Fruit fly (Drosophila melanogaster) whole organism, embryonic: ENCODE measurements around the gene CG42296.
A peak's percentile ranks its signal among the peaks of the same experiment; 100 is the strongest.

Experiments
- B-H2 ChIP-seq: fragments of 200-800 bp; sonication (Bioruptor generic); optimal IDR thresholded peaks from 2 replicates; lab custom pipeline; 2018; ENCODE audit warnings: missing biosample characterization, mild to moderate bottlenecking, missing genetic modification characterization
- CG10959 ChIP-seq: fragments of 200-800 bp; sonication (Bioruptor generic); IDR thresholded peaks from 2 replicates; pipeline ENCODE4 v1.3.6; 2022; ENCODE audit warnings: missing biosample characterization, missing genetic modification characterization
- CG11247 ChIP-seq: fragments of 200-800 bp; sonication (Bioruptor generic); IDR thresholded peaks from 2 replicates; pipeline ENCODE4 v1.3.6; 2022; ENCODE audit warnings: missing biosample characterization, missing genetic modification characterization
- CG11696 ChIP-seq: fragments of 200-800 bp; sonication (Bioruptor generic); IDR thresholded peaks from 2 replicates; pipeline ENCODE4 v1.3.6; 2022; ENCODE audit warnings: missing biosample characterization, missing genetic modification characterization
- CG12769 ChIP-seq: fragments of 200-800 bp; sonication (Bioruptor generic); optimal IDR thresholded peaks from 2 replicates; lab custom pipeline; 2019; ENCODE audit warnings: missing biosample characterization, mild to moderate bottlenecking, missing genetic modification characterization, moderate library complexity
- CG14667 ChIP-seq: fragments of 200-800 bp; sonication (Bioruptor generic); IDR thresholded peaks from 2 replicates; pipeline ENCODE4 v1.3.6; 2022; ENCODE audit warnings: missing biosample characterization, missing genetic modification characterization
- CG15269 ChIP-seq: fragments of 200-800 bp; sonication (Bioruptor generic); optimal IDR thresholded peaks from 2 replicates; lab custom pipeline; 2018; ENCODE audit warnings: missing biosample characterization, mild to moderate bottlenecking, missing genetic modification characterization, moderate library complexity
- CG1603 ChIP-seq: fragments of 200-800 bp; sonication (Bioruptor generic); optimal IDR thresholded peaks from 2 replicates; lab custom pipeline; 2019; ENCODE audit warnings: missing biosample characterization, mild to moderate bottlenecking, missing genetic modification characterization, moderate library complexity
- CG17328 ChIP-seq: fragments of 200-800 bp; sonication (Bioruptor generic); IDR thresholded peaks from 2 replicates; pipeline ENCODE4 v1.3.6; 2022; ENCODE audit warnings: missing biosample characterization, missing genetic modification characterization
- CG18599 ChIP-seq: fragments of 200-800 bp; sonication (Bioruptor generic); optimal IDR thresholded peaks from 3 replicates; lab custom pipeline; 2017; ENCODE audit warnings: missing biosample characterization, missing genetic modification characterization, mild to moderate bottlenecking, moderate library complexity, missing genetic modification reagents
- CG2202 ChIP-seq: fragments of 200-800 bp; sonication (Bioruptor generic); optimal IDR thresholded peaks from 2 replicates; lab custom pipeline; 2018; ENCODE audit warnings: missing biosample characterization, mild to moderate bottlenecking, missing genetic modification characterization
- CG2678 ChIP-seq: fragments of 200-800 bp; sonication (Bioruptor generic); optimal IDR thresholded peaks from 3 replicates; lab custom pipeline; 2019; ENCODE audit warnings: missing biosample characterization, mild to moderate bottlenecking, missing genetic modification characterization, moderate library complexity
- CG2875 ChIP-seq: fragments of 200-800 bp; sonication (Bioruptor generic); optimal IDR thresholded peaks from 2 replicates; lab custom pipeline; 2017; ENCODE audit warnings: missing biosample characterization, mild to moderate bottlenecking, missing genetic modification characterization, missing genetic modification reagents
- CG31388 ChIP-seq: fragments of 200-800 bp; sonication (Bioruptor generic); optimal IDR thresholded peaks from 2 replicates; lab custom pipeline; 2016; ENCODE audit warnings: missing biosample characterization, missing genetic modification characterization
- CG4360 ChIP-seq: fragments of 200-800 bp; sonication (Bioruptor generic); IDR thresholded peaks from 2 replicates; pipeline ENCODE4 v1.3.6; 2022; ENCODE audit warnings: missing biosample characterization, missing genetic modification characterization
- CG9437 ChIP-seq: fragments of 200-800 bp; sonication (Bioruptor generic); optimal IDR thresholded peaks from 2 replicates; lab custom pipeline; 2018; ENCODE audit warnings: missing biosample characterization, mild to moderate bottlenecking, missing genetic modification characterization
- Dref ChIP-seq: fragments of 200-800 bp; sonication (Bioruptor generic); IDR thresholded peaks from 2 replicates; pipeline ENCODE4 v1.3.6; 2022; ENCODE audit warnings: missing biosample characterization, missing genetic modification characterization
- E2f1 ChIP-seq: fragments of 200-800 bp; sonication (Bioruptor generic); IDR thresholded peaks from 2 replicates; pipeline ENCODE4 v1.3.6; 2022; ENCODE audit warnings: missing biosample characterization, missing genetic modification characterization
- Gug ChIP-seq: fragments of 200-800 bp; sonication (Bioruptor generic); IDR thresholded peaks from 4 replicates; pipeline ENCODE4 v1.3.6; 2022; ENCODE audit warnings: missing biosample characterization, missing genetic modification characterization
- Meics ChIP-seq: fragments of 200-800 bp; sonication (Bioruptor generic); optimal IDR thresholded peaks from 2 replicates; lab custom pipeline; 2017; ENCODE audit warnings: missing biosample characterization, mild to moderate bottlenecking, missing genetic modification characterization
- NC2β ChIP-seq: fragments of 200-800 bp; sonication (Bioruptor generic); optimal IDR thresholded peaks from 2 replicates; lab custom pipeline; 2016; ENCODE audit warnings: missing biosample characterization, missing genetic modification characterization
- Oli ChIP-seq: fragments of 200-800 bp; sonication (Bioruptor generic); optimal IDR thresholded peaks from 2 replicates; lab custom pipeline; 2018; ENCODE audit warnings: missing biosample characterization, mild to moderate bottlenecking, missing genetic modification characterization, moderate library complexity
- Optix ChIP-seq: fragments of 200-800 bp; sonication (Bioruptor generic); IDR thresholded peaks from 3 replicates; pipeline ENCODE4 v1.3.6; 2022; ENCODE audit warnings: missing biosample characterization, missing genetic modification characterization
- Ptx1 ChIP-seq: fragments of 200-800 bp; sonication (Bioruptor generic); IDR thresholded peaks from 2 replicates; pipeline ENCODE4 v1.3.6; 2022; ENCODE audit warnings: missing biosample characterization, missing genetic modification characterization
- Rfx ChIP-seq: fragments of 200-800 bp; sonication (Bioruptor generic); IDR thresholded peaks from 2 replicates; pipeline ENCODE4 v1.3.6; 2022; ENCODE audit warnings: missing biosample characterization, missing genetic modification characterization
- Scr ChIP-seq: fragments of 200-800 bp; sonication (Bioruptor generic); IDR thresholded peaks from 2 replicates; pipeline ENCODE4 v1.3.6; 2022; ENCODE audit warnings: missing biosample characterization, missing genetic modification characterization; ENCODE audit not compliant: partially characterized antibody
- YL-1 ChIP-seq: fragments of 200-800 bp; sonication (Bioruptor generic); optimal IDR thresholded peaks from 3 replicates; lab custom pipeline; 2017; ENCODE audit warnings: missing biosample characterization, mild to moderate bottlenecking, missing genetic modification characterization
- cato ChIP-seq: fragments of 200-800 bp; sonication (Bioruptor generic); optimal IDR thresholded peaks from 2 replicates; lab custom pipeline; 2016; ENCODE audit warnings: missing biosample characterization, missing genetic modification characterization, borderline replicate concordance
- dysf ChIP-seq: fragments of 200-800 bp; sonication (Bioruptor generic); IDR thresholded peaks from 3 replicates; pipeline ENCODE4 v1.3.6; 2022; ENCODE audit warnings: missing biosample characterization, missing genetic modification characterization
- emc ChIP-seq: fragments of 200-800 bp; sonication (Bioruptor generic); optimal IDR thresholded peaks from 2 replicates; lab custom pipeline; 2016; ENCODE audit warnings: missing biosample characterization, missing genetic modification characterization
- ftz-f1 ChIP-seq: fragments of 200-800 bp; sonication (Bioruptor generic); optimal IDR thresholded peaks from 2 replicates; lab custom pipeline; 2016; ENCODE audit warnings: missing biosample characterization, missing genetic modification characterization
- gt ChIP-seq: fragments of 200-800 bp; sonication (Bioruptor generic); IDR thresholded peaks from 2 replicates; pipeline ENCODE4 v1.3.6; 2022; ENCODE audit warnings: missing biosample characterization, missing genetic modification characterization
- her ChIP-seq: fragments of 200-800 bp; sonication (Bioruptor generic); optimal IDR thresholded peaks from 2 replicates; lab custom pipeline; 2016; ENCODE audit warnings: missing biosample characterization, missing genetic modification characterization
- inv ChIP-seq: fragments of 200-800 bp; sonication (Bioruptor generic); IDR thresholded peaks from 2 replicates; pipeline ENCODE4 v1.3.6; 2022; ENCODE audit warnings: missing biosample characterization, missing genetic modification characterization; ENCODE audit not compliant: partially characterized antibody
- kni ChIP-seq: fragments of 200-800 bp; sonication (Bioruptor generic); optimal IDR thresholded peaks from 3 replicates; lab custom pipeline; 2017; ENCODE audit warnings: mild to moderate bottlenecking, missing biosample characterization, missing genetic modification reagents, missing genetic modification characterization
- lov ChIP-seq, 2 experiments: fragments of 200-800 bp in 1 of 2; fragments of >200 bp in 1 of 2; sonication (Bioruptor generic) in 1 of 2; IDR thresholded peaks in 1 of 2; optimal IDR thresholded peaks in 1 of 2; 2 replicates in 1 of 2; 3 replicates in 1 of 2; pipeline versions ENCODE4 v1.3.6 to Lab custom; 2017 to 2022; ENCODE audit warnings: missing biosample characterization in 1 of 2, missing genetic modification characterization in 1 of 2
- odd ChIP-seq: fragments of 200-800 bp; sonication (Bioruptor generic); optimal IDR thresholded peaks from 2 replicates; lab custom pipeline; 2017; ENCODE audit warnings: missing biosample characterization, mild to moderate bottlenecking, missing genetic modification characterization
- otp ChIP-seq: fragments of 200-800 bp; sonication (Bioruptor generic); IDR thresholded peaks from 3 replicates; pipeline ENCODE4, ENCODE4 v1.3.6; 2022; ENCODE audit warnings: missing biosample characterization, missing genetic modification characterization
- pan ChIP-seq, 4 experiments: fragments of >200 bp in 3 of 4; fragments of 200-800 bp in 1 of 4; sonication (Bioruptor generic) in 1 of 4; optimal IDR thresholded peaks in 3 of 4; IDR thresholded peaks in 1 of 4; 2 replicates each; pipeline versions ENCODE4 v1.3.6 to Lab custom; 2017 to 2022; ENCODE audit warnings: missing biosample characterization in 2 of 4, missing genetic modification characterization in 2 of 4, mixed read lengths in 1 of 4
- pita ChIP-seq: fragments of 200-800 bp; sonication (Bioruptor generic); optimal IDR thresholded peaks from 2 replicates; lab custom pipeline; 2017; ENCODE audit warnings: missing biosample characterization, mild to moderate bottlenecking, missing genetic modification characterization
- prd ChIP-seq, 3 experiments: fragments of >200 bp in 2 of 3; fragments of 200-800 bp in 1 of 3; sonication (Bioruptor generic) in 1 of 3; optimal IDR thresholded peaks in 2 of 3; IDR thresholded peaks in 1 of 3; 2 replicates in 2 of 3; 3 replicates in 1 of 3; pipeline versions ENCODE4 v1.3.6 to Lab custom; 2017 to 2022; ENCODE audit warnings: missing biosample characterization in 1 of 3, missing genetic modification characterization in 1 of 3
- ranshi ChIP-seq: fragments of 200-800 bp; sonication (Bioruptor generic); IDR thresholded peaks from 2 replicates; pipeline ENCODE4 v1.3.6; 2022; ENCODE audit warnings: missing biosample characterization, missing genetic modification characterization
- repo ChIP-seq: fragments of 200-800 bp; sonication (Bioruptor generic); optimal IDR thresholded peaks from 2 replicates; lab custom pipeline; 2016; ENCODE audit warnings: missing biosample characterization, missing genetic modification characterization
- row ChIP-seq: fragments of 200-800 bp; sonication (Bioruptor generic); IDR thresholded peaks from 3 replicates; pipeline ENCODE4 v1.3.6; 2022; ENCODE audit warnings: missing biosample characterization, missing genetic modification characterization
- sens ChIP-seq: fragments of 200-800 bp; sonication (Bioruptor generic); peaks from one replicate; lab custom pipeline; 2016; ENCODE audit warnings: missing biosample characterization, missing genetic modification characterization
- sob ChIP-seq: fragments of 200-800 bp; sonication (Bioruptor generic); IDR thresholded peaks from 2 replicates; pipeline ENCODE4 v1.3.6; 2022; ENCODE audit warnings: missing biosample characterization, missing genetic modification characterization
- tna ChIP-seq: fragments of 200-800 bp; sonication (Bioruptor generic); IDR thresholded peaks from 2 replicates; pipeline ENCODE4 v1.3.6; 2022; ENCODE audit warnings: missing biosample characterization, missing genetic modification characterization; ENCODE audit not compliant: partially characterized antibody
- ttk ChIP-seq: fragments of 200-800 bp; sonication (Bioruptor generic); IDR thresholded peaks from 2 replicates; pipeline ENCODE4 v2.1.2; 2022; ENCODE audit warnings: missing biosample characterization, missing genetic modification characterization
- vvl ChIP-seq: fragments of 200-800 bp; sonication (Bioruptor generic); IDR thresholded peaks from 2 replicates; pipeline ENCODE4 v1.3.6; 2022; ENCODE audit warnings: missing biosample characterization, missing genetic modification characterization

CG42296 gene

dm6 chr2L:2084349-2084748 lies 48.5 kb upstream of the CG42296 start (continued):
- no peak for TF ChIP-seq YL-1 (GFP tag; lab: Kevin White, UChicago)
- TF ChIP-seq Oli (tag; lab: Kevin White, UChicago), result peak; percentile 32
- no peak for TF ChIP-seq pan (optimal IDR thresholded peaks at IDR 0.05; lab: Kevin White, UChicago)
- peak in 1 of 2 experiments; percentile 29 for TF ChIP-seq pan (GFP tag; optimal IDR thresholded peaks at IDR 0.05 in 1 of 2, IDR thresholded peaks at IDR 0.05 in 1 of 2)
- TF ChIP-seq Ptx1 (GFP tag; lab: Robert Waterston, UW), result peak; percentile 66
- TF ChIP-seq CG4360 (GFP tag; lab: Robert Waterston, UW), result 0 out of 2 replicates have a peak, but pooled peaks have one; percentile 33
- TF ChIP-seq CG15269 (tag; lab: Kevin White, UChicago), result peak; percentile 3
- TF ChIP-seq lov (optimal IDR thresholded peaks at IDR 0.05; lab: Kevin White, UChicago), result no peak
- 0 out of 3 replicates have a peak, but pooled peaks have one; percentile 43 for TF ChIP-seq lov (GFP tag; IDR thresholded peaks at IDR 0.05; lab: Robert Waterston, UW)
- TF ChIP-seq ttk (GFP tag; lab: Robert Waterston, UW), result peak; percentile 39; the same call in 1 of the 2 replicates
- TF ChIP-seq Dref (GFP tag; lab: Robert Waterston, UW), result no peak
- TF ChIP-seq her, result no peak
- TF ChIP-seq Rfx (GFP tag; lab: Robert Waterston, UW), result peak; percentile 45; the same call in 1 of the 2 replicates
- no peak for TF ChIP-seq B-H2 (GFP tag; lab: Kevin White, UChicago)
- no peak for TF ChIP-seq Scr (GFP tag; lab: Robert Waterston, UW)
- peak; percentile 56 for TF ChIP-seq CG1603 (tag; lab: Kevin White, UChicago)
- 0 out of 3 replicates have a peak, but pooled peaks have one; percentile 44 for TF ChIP-seq Optix (GFP tag; lab: Robert Waterston, UW)
- TF ChIP-seq kni, result no peak
- TF ChIP-seq inv (GFP tag; lab: Robert Waterston, UW), result no peak
- peak; percentile 81 for TF ChIP-seq CG11696 (GFP tag; lab: Robert Waterston, UW)
- TF ChIP-seq vvl (GFP tag; lab: Robert Waterston, UW), result 0 out of 2 replicates have a peak, but pooled peaks have one; percentile 20
- TF ChIP-seq sens (GFP tag; lab: Kevin White, UChicago), result no peak
- TF ChIP-seq Meics (GFP tag; lab: Kevin White, UChicago), result no peak
- TF ChIP-seq CG2875 (GFP tag; lab: Kevin White, UChicago), result no peak
- no peak for TF ChIP-seq cato (GFP tag; lab: Kevin White, UChicago)
- TF ChIP-seq sob (GFP tag; lab: Robert Waterston, UW), result peak; percentile 19; the same call in 1 of the 2 replicates
- TF ChIP-seq CG11247 (GFP tag; lab: Robert Waterston, UW), result no peak
- TF ChIP-seq pita, result no peak
- TF ChIP-seq CG10959, result no peak
- no peak for TF ChIP-seq odd
- TF ChIP-seq CG12769 (tag; lab: Kevin White, UChicago), result peak; percentile 32
- TF ChIP-seq CG31388, result no peak
- 0 out of 2 replicates have a peak, but pooled peaks have one; percentile 14 for TF ChIP-seq gt (GFP tag; lab: Robert Waterston, UW)
- peak; percentile 54; the same call in 1 of the 3 replicates for TF ChIP-seq dysf
- TF ChIP-seq ranshi (GFP tag; lab: Robert Waterston, UW), result peak; percentile 45; the same call in 1 of the 2 replicates
- TF ChIP-seq CG17328 (GFP tag; lab: Robert Waterston, UW), result 0 out of 2 replicates have a peak, but pooled peaks have one; percentile 22
- no peak for TF ChIP-seq CG9437
- no peak for TF ChIP-seq prd (optimal IDR thresholded peaks at IDR 0.05; lab: Kevin White, UChicago)
- TF ChIP-seq prd (GFP tag; IDR thresholded peaks at IDR 0.05; lab: Robert Waterston, UW), result peak; percentile 77
- peak; percentile 27; the same call in 1 of the 2 replicates for TF ChIP-seq E2f1 (GFP tag; lab: Robert Waterston, UW)
- no peak for TF ChIP-seq NC2β
- TF ChIP-seq repo (GFP tag; lab: Kevin White, UChicago), result no peak
- no peak for TF ChIP-seq emc (GFP tag; lab: Kevin White, UChicago)
- TF ChIP-seq otp (GFP tag; lab: Robert Waterston, UW), result no peak
- no peak for TF ChIP-seq CG2202 (tag; lab: Kevin White, UChicago)
- TF ChIP-seq CG18599 (GFP tag; lab: Kevin White, UChicago), result peak; percentile 3
- 0 out of 2 replicates have a peak, but pooled peaks have one; percentile 28 for TF ChIP-seq CG14667
- peak; percentile 57; the same call in 3 of the 4 replicates for TF ChIP-seq Gug (GFP tag; lab: Robert Waterston, UW)
- TF ChIP-seq tna (GFP tag; lab: Robert Waterston, UW), result no peak
- 0 out of 3 replicates have a peak, but pooled peaks have one; percentile 27 for TF ChIP-seq row
- no peak for TF ChIP-seq CG2678 (tag; lab: Kevin White, UChicago)
- no peak for TF ChIP-seq ftz-f1
